Fruit fly (Drosophila melanogaster) Kc167 (cell line): Measurements from ENCODE around the gene CG42393.

Experiments used
- Sin3A ChIP-seq: fragments of >200 bp; optimal IDR thresholded peaks from 2 replicates; lab custom pipeline; 2018; ENCODE audit warnings: missing external identifiers
- h ChIP-seq: fragments of >200 bp; optimal IDR thresholded peaks from 3 replicates; lab custom pipeline; 2018; ENCODE audit warnings: missing external identifiers
- psq ChIP-seq: fragments of >200 bp; optimal IDR thresholded peaks from 2 replicates; lab custom pipeline; 2017; ENCODE audit warnings: missing external identifiers
- ttk ChIP-seq: sonication (Bioruptor generic); optimal IDR thresholded peaks from 2 replicates; lab custom pipeline; 2017; ENCODE audit warnings: missing external identifiers

dm6 chr3L:18005055-18005874 is 37.3 kb upstream of the CG42393 start:
- no peak for TF ChIP-seq Sin3A (lab: Kevin White, UChicago)
- no peak for TF ChIP-seq ttk
- no peak for TF ChIP-seq h (lab: Kevin White, UChicago)
- no peak for TF ChIP-seq psq (lab: Kevin White, UChicago)
